Fruit fly (Drosophila melanogaster) whole organism, prepupa: ENCODE results near the gene sqd.
A peak's percentile ranks its signal among the peaks of the same experiment; 100 is the strongest.

Experiments
- Blimp-1 ChIP-seq: fragments of 200-800 bp; sonication (Bioruptor generic); optimal IDR thresholded peaks from 3 replicates; lab custom pipeline; 2017; ENCODE audit warnings: missing biosample characterization, missing genetic modification characterization, mild to moderate bottlenecking, moderate library complexity, missing genetic modification reagents
- CG10631 ChIP-seq: fragments of 200-800 bp; sonication (Bioruptor generic); optimal IDR thresholded peaks from 2 replicates; lab custom pipeline; 2016; ENCODE audit warnings: missing biosample characterization, missing genetic modification characterization
- CG11762 ChIP-seq: fragments of 200-800 bp; sonication (Bioruptor generic); optimal IDR thresholded peaks from 3 replicates; lab custom pipeline; 2016; ENCODE audit warnings: missing biosample characterization, missing genetic modification characterization; ENCODE audit not compliant: insufficient read depth
- CG11902 ChIP-seq: fragments of 200-800 bp; sonication (Bioruptor generic); optimal IDR thresholded peaks from 3 replicates; lab custom pipeline; 2016; ENCODE audit warnings: missing biosample characterization, missing genetic modification characterization
- CG15336 ChIP-seq: fragments of 200-800 bp; sonication (Bioruptor generic); IDR thresholded peaks from 2 replicates; pipeline ENCODE4 v1.3.6; 2022; ENCODE audit warnings: missing biosample characterization, missing genetic modification characterization
- CG1621 ChIP-seq: fragments of 200-800 bp; sonication (Bioruptor generic); optimal IDR thresholded peaks from 3 replicates; lab custom pipeline; 2018; ENCODE audit warnings: missing biosample characterization, mild to moderate bottlenecking, missing genetic modification characterization
- CG3032 ChIP-seq: fragments of 200-800 bp; optimal IDR thresholded peaks from 2 replicates; lab custom pipeline; 2019; ENCODE audit warnings: missing biosample characterization, mild to moderate bottlenecking, missing genetic modification characterization, moderate library complexity
- CG31627 ChIP-seq: fragments of 200-800 bp; sonication (Bioruptor generic); optimal IDR thresholded peaks from 3 replicates; lab custom pipeline; 2016; ENCODE audit warnings: missing biosample characterization, missing genetic modification characterization
- CG32006 ChIP-seq: fragments of 200-800 bp; sonication (Bioruptor generic); optimal IDR thresholded peaks from 3 replicates; lab custom pipeline; 2017; ENCODE audit warnings: missing biosample characterization, mild to moderate bottlenecking, missing genetic modification characterization
- CG6163 ChIP-seq: fragments of 200-800 bp; sonication (Bioruptor generic); IDR thresholded peaks from 3 replicates; pipeline ENCODE4 v1.3.6; 2022; ENCODE audit warnings: missing biosample characterization, missing genetic modification characterization
- CG6276 ChIP-seq: fragments of 200-800 bp; sonication (Bioruptor generic); optimal IDR thresholded peaks from 2 replicates; lab custom pipeline; 2017; ENCODE audit warnings: missing biosample characterization, mild to moderate bottlenecking, missing genetic modification characterization
- CG6792 ChIP-seq: fragments of 200-800 bp; sonication (Bioruptor generic); optimal IDR thresholded peaks from 3 replicates; lab custom pipeline; 2016; ENCODE audit warnings: missing biosample characterization, missing genetic modification characterization
- CG6854 ChIP-seq: fragments of 200-800 bp; sonication (Bioruptor generic); optimal IDR thresholded peaks from 2 replicates; lab custom pipeline; 2017; ENCODE audit warnings: missing biosample characterization, mild to moderate bottlenecking, missing genetic modification characterization
- CG7368 ChIP-seq: fragments of 200-800 bp; sonication (Bioruptor generic); optimal IDR thresholded peaks from 3 replicates; lab custom pipeline; 2016; ENCODE audit warnings: missing biosample characterization, missing genetic modification characterization
- CG8119 ChIP-seq: fragments of 200-800 bp; sonication (Bioruptor generic); IDR thresholded peaks from 3 replicates; pipeline ENCODE4 v1.3.6; 2022; ENCODE audit warnings: missing biosample characterization, missing genetic modification characterization
- CG8632 ChIP-seq: fragments of 200-800 bp; sonication (Bioruptor generic); optimal IDR thresholded peaks from 3 replicates; lab custom pipeline; 2016; ENCODE audit warnings: missing biosample characterization, missing genetic modification characterization
- CG9139 ChIP-seq: fragments of 200-800 bp; sonication (Bioruptor generic); optimal IDR thresholded peaks from 3 replicates; lab custom pipeline; 2017; ENCODE audit warnings: missing biosample characterization, mild to moderate bottlenecking, missing genetic modification characterization
- Eip78C ChIP-seq: fragments of 200-800 bp; sonication (Bioruptor generic); peaks from one replicate; lab custom pipeline; 2016; ENCODE audit warnings: missing biosample characterization, missing genetic modification characterization
- Eip93F ChIP-seq: fragments of 200-800 bp; sonication (Bioruptor generic); optimal IDR thresholded peaks from 2 replicates; lab custom pipeline; 2016; ENCODE audit warnings: missing biosample characterization, mild to moderate bottlenecking, missing genetic modification characterization
- Sox14 ChIP-seq: fragments of 200-800 bp; sonication (Bioruptor generic); optimal IDR thresholded peaks from 3 replicates; lab custom pipeline; 2016; ENCODE audit warnings: missing biosample characterization, missing genetic modification characterization
- achi ChIP-seq: fragments of 200-800 bp; sonication (Bioruptor generic); optimal IDR thresholded peaks from 3 replicates; lab custom pipeline; 2016; ENCODE audit warnings: missing biosample characterization, missing genetic modification characterization
- dac ChIP-seq: fragments of 200-800 bp; sonication (Bioruptor generic); optimal IDR thresholded peaks from 2 replicates; lab custom pipeline; 2017; ENCODE audit warnings: missing biosample characterization, mild to moderate bottlenecking, missing genetic modification characterization
- dsx ChIP-seq: fragments of 200-800 bp; optimal IDR thresholded peaks from 3 replicates; lab custom pipeline; 2019; ENCODE audit warnings: missing biosample characterization, mild to moderate bottlenecking, missing genetic modification characterization, moderate library complexity; ENCODE audit not compliant: poor library complexity, severe bottlenecking
- eg ChIP-seq: fragments of 200-800 bp; sonication (Bioruptor generic); IDR thresholded peaks from 3 replicates; pipeline ENCODE4 v1.3.6; 2022; ENCODE audit warnings: missing biosample characterization, missing genetic modification characterization
- esn ChIP-seq: fragments of 200-800 bp; sonication (Bioruptor generic); optimal IDR thresholded peaks from 2 replicates; lab custom pipeline; 2016; ENCODE audit warnings: missing biosample characterization, mild to moderate bottlenecking, missing genetic modification characterization, moderate library complexity
- fd85E ChIP-seq: fragments of 200-800 bp; sonication (Bioruptor generic); optimal IDR thresholded peaks from 3 replicates; lab custom pipeline; 2016; ENCODE audit warnings: missing biosample characterization, missing genetic modification characterization
- fkh ChIP-seq: fragments of 200-800 bp; sonication (Bioruptor generic); optimal IDR thresholded peaks from 3 replicates; lab custom pipeline; 2017; ENCODE audit warnings: missing biosample characterization, mild to moderate bottlenecking, missing genetic modification characterization, moderate library complexity
- lz ChIP-seq: fragments of 200-800 bp; sonication (Bioruptor generic); optimal IDR thresholded peaks from 3 replicates; lab custom pipeline; 2016; ENCODE audit warnings: missing biosample characterization, missing genetic modification characterization
- spab ChIP-seq: fragments of 200-800 bp; sonication (Bioruptor generic); optimal IDR thresholded peaks from 2 replicates; lab custom pipeline; 2017; ENCODE audit warnings: missing biosample characterization, mild to moderate bottlenecking, missing genetic modification characterization, missing genetic modification reagents
- svp ChIP-seq: fragments of 200-800 bp; sonication (Bioruptor generic); peaks from one replicate; lab custom pipeline; 2016; ENCODE audit warnings: missing biosample characterization, missing genetic modification characterization
- vri ChIP-seq: fragments of 200-800 bp; sonication (Bioruptor generic); optimal IDR thresholded peaks from 3 replicates; lab custom pipeline; 2016; ENCODE audit warnings: missing biosample characterization, mild to moderate bottlenecking, missing genetic modification characterization

Gene sqd

dm6 chr3R:13617228-13617627 lies 28.9 kb downstream of the sqd start:
- TF ChIP-seq Sox14, result no peak
- no peak for TF ChIP-seq CG1621 (tag; lab: Kevin White, UChicago)

DNA sequence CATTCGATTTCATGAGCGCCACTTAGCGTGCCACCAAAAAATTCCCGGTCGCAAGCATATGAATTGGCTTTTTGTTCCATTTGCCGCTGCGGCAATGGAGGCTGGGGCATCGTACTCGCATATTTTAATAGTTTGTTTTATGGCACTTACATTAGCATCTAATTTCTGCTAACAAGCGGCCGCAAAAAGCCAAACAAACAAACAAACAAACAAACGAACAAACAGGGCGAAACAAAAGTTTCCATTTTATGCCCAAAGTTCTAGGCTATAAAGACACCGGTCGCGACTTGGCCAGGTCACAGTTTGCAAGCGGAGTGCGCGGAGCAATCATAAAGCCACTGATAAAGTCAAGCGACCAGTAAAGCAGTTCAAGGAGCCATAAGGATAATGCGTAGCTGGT lies 30.5 kb downstream of the sqd start, which contains the start of gene CG9269:
Gene CG9269 (plus strand): TSS at position 301 of the 400 bp plus-strand sequence.
- TF ChIP-seq CG31627 (no peak), CG11762 (GFP tag; lab: Kevin White, UChicago) (no peak), CG3032 (tag; lab: Kevin White, UChicago) (no peak), CG8632 (GFP tag; lab: Kevin White, UChicago) (no peak), Sox14 (no peak), CG11902 (GFP tag; lab: Kevin White, UChicago) (no peak), CG7368 (no peak), CG10631 (GFP tag; lab: Kevin White, UChicago) (no peak), CG8119 (no peak), dac (no peak), dsx (GFP tag; lab: Kevin White, UChicago) (no peak), vri (GFP tag; lab: Kevin White, UChicago) (no peak), CG6163 (GFP tag; lab: Robert Waterston, UW) (no peak), spab (no peak)

DNA sequence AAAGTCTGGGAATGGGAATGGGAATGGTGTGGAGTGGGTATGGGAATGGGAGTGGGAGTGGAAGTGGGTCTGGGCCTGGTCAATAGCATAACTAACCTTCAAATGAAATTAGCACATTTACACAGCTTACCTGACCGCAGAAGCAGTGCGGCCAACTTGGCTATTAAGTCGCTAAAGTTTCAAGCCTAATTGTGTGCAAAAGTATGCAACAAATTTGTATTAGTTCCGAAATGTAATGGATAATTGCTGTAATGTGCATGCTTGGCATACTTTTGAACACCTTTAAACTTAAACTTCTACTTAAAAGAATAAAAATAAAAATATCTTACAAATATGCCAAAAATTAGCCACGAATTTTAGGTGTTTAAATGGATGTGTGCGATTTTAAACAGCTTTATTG lies 31.1 kb downstream of the sqd start:
- no peak for TF ChIP-seq CG6854 (GFP tag; lab: Kevin White, UChicago)
- no peak for TF ChIP-seq fd85E (GFP tag; lab: Kevin White, UChicago)
- no peak for TF ChIP-seq esn
- TF ChIP-seq svp (GFP tag; lab: Kevin White, UChicago), result no peak
- TF ChIP-seq dac, result no peak
- TF ChIP-seq CG6276 (GFP tag; lab: Kevin White, UChicago), result no peak
- no peak for TF ChIP-seq eg (GFP tag; lab: Robert Waterston, UW)
- no peak for TF ChIP-seq fkh (GFP tag; lab: Kevin White, UChicago)
- TF ChIP-seq CG8632 (GFP tag; lab: Kevin White, UChicago), result no peak
- TF ChIP-seq Blimp-1 (GFP tag; lab: Kevin White, UChicago), result no peak
- no peak for TF ChIP-seq achi (GFP tag; lab: Kevin White, UChicago)
- no peak for TF ChIP-seq lz (GFP tag; lab: Kevin White, UChicago)
- no peak for TF ChIP-seq CG8119
- TF ChIP-seq, all 60 proteins: peak for 0

DNA sequence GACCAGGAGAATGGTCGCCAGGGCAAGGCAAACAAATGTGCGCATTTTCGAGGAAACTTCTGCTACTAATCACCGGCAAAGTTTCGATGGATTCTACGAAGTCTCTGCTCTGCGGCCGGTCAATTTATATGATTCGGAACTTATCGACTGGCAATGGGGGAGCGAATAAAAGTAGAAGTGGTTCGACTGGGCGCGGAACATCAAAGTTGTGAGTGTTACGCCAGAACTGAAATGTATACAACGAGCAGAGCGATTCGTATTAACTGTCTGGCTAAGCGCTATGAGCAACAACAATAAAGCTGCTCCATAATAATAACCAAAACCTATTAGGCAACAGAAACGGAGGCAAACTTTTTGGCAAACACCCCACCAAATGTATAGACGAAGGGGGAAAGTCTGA lies 33.8 kb downstream of the sqd start, which contains the start of gene CG9757:
Gene CG9757 (minus strand): TSS at position 101 of the 400 bp plus-strand sequence.
- TF ChIP-seq CG9139, result no peak
- TF ChIP-seq, all 60 proteins: peak for 0

dm6 chr3R:13609146-13609545 lies 37.0 kb downstream of the sqd start, which contains the start of gene CG9759:
TSS of gene CG9759 (minus strand) at chr3R:13609246.
- TF ChIP-seq CG1621 (tag; lab: Kevin White, UChicago) (no peak), CG7368 (no peak), CG8632 (GFP tag; lab: Kevin White, UChicago) (no peak), Eip93F (GFP tag; lab: Kevin White, UChicago) (no peak), CG15336 (GFP tag; lab: Robert Waterston, UW) (no peak), CG6792 (GFP tag; lab: Kevin White, UChicago) (no peak)

dm6 chr3R:13600539-13600938 lies 45.6 kb downstream of the sqd start:
- TF ChIP-seq CG32006 (GFP tag; lab: Kevin White, UChicago), result peak; percentile 8
- peak; percentile 14 for TF ChIP-seq svp (GFP tag; lab: Kevin White, UChicago)
- TF ChIP-seq CG6792 (GFP tag; lab: Kevin White, UChicago), result no peak
- TF ChIP-seq Eip78C (GFP tag; lab: Kevin White, UChicago), result peak; percentile 12
- TF ChIP-seq, all 60 proteins: peak for 3
